Worm (Caenorhabditis elegans): ENCODE measurements around the gene clec-179.

Gene clec-179

DNA sequence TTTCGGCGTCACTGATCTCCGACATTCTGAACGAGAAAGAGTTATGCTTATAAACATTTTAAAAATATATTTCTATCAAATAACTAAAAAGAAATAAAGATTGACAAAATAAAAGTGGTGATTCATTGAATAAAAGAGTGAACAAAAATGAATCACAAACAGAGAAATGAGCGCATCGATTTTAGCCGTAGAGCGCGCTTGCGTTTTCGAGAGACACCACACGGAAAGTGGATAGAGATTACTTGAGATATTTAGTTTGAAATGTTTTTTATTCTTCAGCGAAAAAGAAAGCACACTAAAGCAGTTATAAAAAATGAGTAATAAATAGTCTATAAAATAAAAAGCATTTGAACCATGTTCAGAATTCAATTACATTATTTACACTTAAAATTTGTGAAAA is 45.7 kb upstream of the clec-179 start, which contains the start of gene cap-1 (continued):
- TF ChIP-seq lsy-12 (tag; optimal IDR thresholded peaks at IDR 0.05) (no peak), nhr-77 (tag; optimal IDR thresholded peaks at IDR 0.05) (no peak)

DNA sequence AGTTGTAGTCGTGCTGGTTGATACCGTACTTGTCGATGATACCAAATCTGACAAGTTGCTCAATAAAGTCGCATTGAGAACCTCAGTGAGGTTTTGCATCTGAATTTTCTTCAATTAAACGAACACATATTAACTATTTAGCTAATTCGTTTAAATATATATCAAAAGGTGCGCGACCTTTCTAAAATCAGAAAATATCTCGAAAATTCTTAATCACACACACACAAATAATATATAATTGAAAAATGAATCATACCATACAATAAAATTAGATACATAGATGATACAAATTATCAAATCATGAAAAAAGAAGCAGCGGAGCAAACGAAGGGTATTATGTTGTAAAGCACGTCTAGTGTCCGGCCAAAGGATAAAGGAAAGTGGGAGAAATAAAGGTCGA is 43.7 kb upstream of the clec-179 start, which contains the start of gene D2024.5:
TSS of gene D2024.5 (minus strand) at position 101 of the 400 bp plus-strand sequence.
- TF ChIP-seq egl-27 (tag; optimal IDR thresholded peaks at IDR 0.05) (no peak), nhr-12 (tag; optimal IDR thresholded peaks at IDR 0.05) (no peak), unc-39 (tag; optimal IDR thresholded peaks at IDR 0.05) (no peak), eor-1 (tag; optimal IDR thresholded peaks at IDR 0.05) (no peak)

DNA sequence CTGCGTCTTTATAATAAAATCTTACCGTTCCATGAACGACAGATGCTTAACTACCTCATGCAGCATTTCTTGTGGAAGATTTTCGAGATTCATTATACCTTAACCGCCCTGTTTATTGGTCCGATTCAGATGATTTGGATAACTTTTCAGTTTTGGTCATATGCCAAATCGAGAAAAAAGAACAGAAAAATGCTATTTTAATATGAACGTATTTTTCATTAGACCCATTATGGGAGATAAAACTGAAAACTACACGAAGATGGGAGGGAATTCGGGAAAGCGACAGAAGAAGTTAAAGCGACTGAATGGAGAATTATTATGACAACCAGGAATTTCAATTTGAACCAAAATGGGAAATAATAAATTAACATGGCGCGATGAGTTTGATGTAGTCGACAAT is 42.6 kb upstream of the clec-179 start, which contains the start of gene R13A1.10:
TSS of gene R13A1.10 (minus strand) at position 101 of the 400 bp plus-strand sequence.
- no peak for TF ChIP-seq nhr-76 (tag; optimal IDR thresholded peaks at IDR 0.05)
- no peak for TF ChIP-seq nhr-67 (tag; optimal IDR thresholded peaks at IDR 0.05)
- no peak for TF ChIP-seq sea-2 (GFP tag; optimal IDR thresholded peaks at IDR 0.05)
- TF ChIP-seq pqm-1 (tag; optimal IDR thresholded peaks at IDR 0.05), result no peak
- no peak for TF ChIP-seq lin-15B (tag; optimal IDR thresholded peaks at IDR 0.05)
- no peak for TF ChIP-seq unc-62 (GFP tag; optimal IDR thresholded peaks at IDR 0.05)
- TF ChIP-seq ztf-11 (tag; optimal IDR thresholded peaks at IDR 0.05), result no peak
- TF ChIP-seq hmg-11 (tag; optimal IDR thresholded peaks at IDR 0.05), result no peak
- TF ChIP-seq ama-1 (optimal IDR thresholded peaks at IDR 0.05), result no peak
- no peak for TF ChIP-seq egl-27 (tag; optimal IDR thresholded peaks at IDR 0.05)
- no peak for TF ChIP-seq nhr-43 (tag; optimal IDR thresholded peaks at IDR 0.05; ENCODE audit: poor library complexity, severe bottlenecking)
- TF ChIP-seq R02D3.7 (tag; optimal IDR thresholded peaks at IDR 0.05), result no peak
- TF ChIP-seq mml-1 (tag; optimal IDR thresholded peaks at IDR 0.05), result no peak
- TF ChIP-seq ZK546.5 (tag; optimal IDR thresholded peaks at IDR 0.05), result no peak
- no peak for TF ChIP-seq zag-1 (tag; optimal IDR thresholded peaks at IDR 0.05)
- TF ChIP-seq pha-4 (tag; optimal IDR thresholded peaks at IDR 0.05), result no peak

DNA sequence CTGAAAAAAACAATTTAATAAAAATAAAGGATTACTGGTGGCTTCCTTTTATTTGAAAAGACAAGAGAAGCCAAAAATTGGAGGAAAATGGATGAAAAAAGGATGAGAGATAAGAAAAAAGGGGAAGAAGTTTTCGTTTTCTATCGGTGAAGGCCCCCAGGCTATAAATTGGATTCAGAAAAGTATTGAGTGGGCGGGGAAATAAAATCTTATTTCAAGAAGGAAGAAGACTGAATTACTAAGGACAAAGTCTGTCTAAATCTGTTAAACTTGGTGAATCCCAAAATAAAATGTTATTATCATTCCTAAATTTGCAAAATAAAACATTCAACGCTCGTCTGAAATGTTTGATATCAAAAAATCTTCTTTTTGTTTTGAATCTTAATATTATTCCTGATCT is 37.6 kb upstream of the clec-179 start:
- TF ChIP-seq ZK546.5 (tag; optimal IDR thresholded peaks at IDR 0.05) (no peak), nhr-77 (tag; optimal IDR thresholded peaks at IDR 0.05) (no peak), fkh-10 (GFP tag; optimal IDR thresholded peaks at IDR 0.05) (peak; percentile 18)

DNA sequence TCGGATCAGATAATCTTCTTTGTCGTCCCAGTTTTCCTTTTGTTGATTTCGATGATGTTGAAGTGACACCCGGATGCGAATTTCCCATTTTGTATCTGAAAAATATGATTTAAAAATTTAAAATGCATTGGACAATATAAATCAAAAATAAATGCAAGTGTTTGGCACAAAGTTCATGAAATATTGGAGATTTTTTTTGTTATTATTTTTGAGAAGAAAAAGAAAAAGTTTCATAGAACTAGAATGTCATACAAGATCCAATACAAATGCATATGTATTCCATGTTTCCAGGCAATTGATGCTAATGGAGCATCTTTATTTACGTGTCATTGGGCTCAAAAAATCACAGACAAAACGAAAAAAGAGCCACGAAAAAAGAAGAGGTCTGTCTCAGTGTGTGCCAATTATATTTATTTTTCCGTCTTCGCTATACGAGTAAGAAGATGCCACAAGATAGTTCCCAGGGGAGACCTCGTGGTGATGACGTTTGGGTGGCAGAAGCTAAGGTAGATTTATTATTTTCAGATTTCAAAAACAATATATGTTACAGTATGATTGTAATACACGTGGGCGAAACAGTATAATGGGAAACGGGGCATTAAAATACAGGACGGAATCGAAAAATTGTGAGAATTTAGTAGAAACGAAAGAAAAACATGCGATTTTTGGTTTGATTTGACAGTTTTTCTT is 35.0 kb upstream of the clec-179 start, which contains the start of the genes glb-23 and R13A1.1:
TSS of gene glb-23 (minus strand) at position 101 of the 690 bp plus-strand sequence.
TSS of gene R13A1.1 (plus strand) at position 640 of the 690 bp plus-strand sequence.
- no peak for TF ChIP-seq lin-15B (tag; optimal IDR thresholded peaks at IDR 0.05)
- no peak for TF ChIP-seq elt-2 (tag; optimal IDR thresholded peaks at IDR 0.05)
- TF ChIP-seq nhr-77 (tag; optimal IDR thresholded peaks at IDR 0.05), result no peak
- TF ChIP-seq R02D3.7 (tag; optimal IDR thresholded peaks at IDR 0.05), result no peak
- no peak for TF ChIP-seq fkh-2 (tag; optimal IDR thresholded peaks at IDR 0.05)
- no peak for TF ChIP-seq daf-12 (tag; optimal IDR thresholded peaks at IDR 0.05)
- TF ChIP-seq eor-1 (tag; optimal IDR thresholded peaks at IDR 0.05), result no peak
- no peak for TF ChIP-seq unc-62 (GFP tag; optimal IDR thresholded peaks at IDR 0.05)

DNA sequence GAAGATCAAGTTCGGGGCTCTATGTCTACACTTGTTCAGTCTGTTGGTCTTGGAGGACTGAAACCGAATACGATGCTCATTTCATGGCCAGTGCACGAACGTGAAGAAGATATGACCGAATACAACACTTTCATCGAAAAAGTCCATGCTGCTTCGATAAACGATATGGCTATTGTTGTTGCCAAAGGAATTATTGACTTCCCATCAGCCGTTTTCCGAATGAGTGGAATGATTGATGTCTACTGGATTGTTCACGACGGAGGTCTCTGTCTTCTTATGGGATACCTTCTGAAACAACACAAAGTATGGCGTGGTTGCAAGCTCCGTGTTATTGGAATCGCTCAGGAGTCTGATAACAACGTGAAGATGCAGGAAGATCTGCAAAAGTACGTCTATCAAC is 31.7 kb upstream of the clec-179 start:
- TF ChIP-seq fkh-2 (tag; optimal IDR thresholded peaks at IDR 0.05) (no peak), fkh-10 (GFP tag; optimal IDR thresholded peaks at IDR 0.05) (no peak), nhr-237 (tag; optimal IDR thresholded peaks at IDR 0.05) (no peak), ceh-16 (tag; optimal IDR thresholded peaks at IDR 0.05) (no peak), ceh-28 (tag; optimal IDR thresholded peaks at IDR 0.05) (no peak), ZK546.5 (tag; optimal IDR thresholded peaks at IDR 0.05) (no peak), unc-39 (tag; optimal IDR thresholded peaks at IDR 0.05) (no peak)

DNA sequence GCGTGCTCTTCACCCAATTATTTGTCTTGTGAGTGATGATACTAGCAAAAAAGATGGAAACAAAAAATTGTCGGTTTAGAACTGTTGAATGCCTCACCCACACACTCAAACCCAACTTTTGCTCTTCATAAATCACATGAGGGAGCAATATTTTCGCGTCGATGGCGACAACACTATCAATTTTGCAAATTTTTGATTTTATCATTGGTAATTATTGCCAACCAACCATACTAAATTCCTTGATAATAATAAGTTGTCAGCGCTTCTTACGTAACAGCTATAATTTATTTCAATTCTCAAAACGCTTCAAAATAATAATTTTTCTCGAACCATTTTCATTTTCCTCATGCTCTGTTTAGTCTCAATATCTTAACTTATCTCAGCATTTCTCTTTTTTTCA is 28.3 kb upstream of the clec-179 start:
- TF ChIP-seq nhr-11 (tag; optimal IDR thresholded peaks at IDR 0.05), result no peak
- peak; percentile 27 for TF ChIP-seq pqm-1 (tag; optimal IDR thresholded peaks at IDR 0.05)
- TF ChIP-seq nhr-67 (tag; optimal IDR thresholded peaks at IDR 0.05), result no peak
- TF ChIP-seq nhr-237 (tag; optimal IDR thresholded peaks at IDR 0.05), result no peak
- TF ChIP-seq ceh-9 (tag; optimal IDR thresholded peaks at IDR 0.05), result no peak
- TF ChIP-seq aly-2 (tag; optimal IDR thresholded peaks at IDR 0.05), result no peak
- TF ChIP-seq lin-15B (tag; optimal IDR thresholded peaks at IDR 0.05), result no peak
- no peak for TF ChIP-seq R02D3.7 (tag; optimal IDR thresholded peaks at IDR 0.05)
- TF ChIP-seq unc-39 (tag; optimal IDR thresholded peaks at IDR 0.05), result no peak
- TF ChIP-seq ceh-82 (tag; optimal IDR thresholded peaks at IDR 0.05), result no peak
- no peak for TF ChIP-seq lsy-12 (tag; optimal IDR thresholded peaks at IDR 0.05)
- TF ChIP-seq nhr-23 (tag; optimal IDR thresholded peaks at IDR 0.05), result no peak
- TF ChIP-seq elt-2 (tag; optimal IDR thresholded peaks at IDR 0.05), result peak; percentile 62
- no peak for TF ChIP-seq hmg-11 (tag; optimal IDR thresholded peaks at IDR 0.05)
- no peak for TF ChIP-seq nhr-12 (tag; optimal IDR thresholded peaks at IDR 0.05)
- TF ChIP-seq jun-1 (tag; optimal IDR thresholded peaks at IDR 0.05), result no peak
- no peak for TF ChIP-seq egl-5 (tag; optimal IDR thresholded peaks at IDR 0.05)
- no peak for TF ChIP-seq fkh-10 (GFP tag; optimal IDR thresholded peaks at IDR 0.05)

Measured in whole organism, L3 larva.